Worm (Caenorhabditis elegans): Measurements from ENCODE around the gene odr-8.

odr-8 gene

DNA sequence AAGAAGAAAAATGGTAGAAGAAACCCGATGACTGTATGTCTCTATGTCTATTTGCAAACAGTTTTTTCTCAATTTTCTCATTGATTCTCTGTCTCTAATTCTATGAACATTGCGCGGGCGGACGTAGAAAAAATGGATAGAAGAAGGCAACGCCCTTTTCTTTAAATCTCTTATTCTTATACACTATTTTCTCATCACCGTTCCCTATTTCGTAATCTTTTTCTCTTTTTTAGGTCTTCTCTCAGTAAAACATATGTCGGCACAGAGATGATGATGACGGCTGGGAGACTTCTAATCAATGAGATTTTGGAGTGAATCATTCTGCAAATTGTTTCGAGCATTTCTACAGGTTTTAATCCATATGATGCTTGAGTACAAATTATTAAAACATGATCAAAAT, 39.6 kb upstream of the odr-8 start (continued):
- TF ChIP-seq zip-4 (GFP tag; optimal IDR thresholded peaks at IDR 0.05) = peak; percentile 85
- no peak for TF ChIP-seq ets-5 (GFP tag; IDR thresholded peaks at IDR 0.05)
- no peak for TF ChIP-seq hlh-17 (GFP tag; optimal IDR thresholded peaks at IDR 0.05; ENCODE audit: borderline replicate concordance)
- no peak for TF ChIP-seq sup-37 (GFP tag; optimal IDR thresholded peaks at IDR 0.05)
- no peak for TF ChIP-seq mdl-1 (tag; optimal IDR thresholded peaks at IDR 0.05)
- TF ChIP-seq efl-1 (optimal IDR thresholded peaks at IDR 0.05) = peak; percentile 13 to 17
- TF ChIP-seq efl-1 (GFP tag; optimal IDR thresholded peaks at IDR 0.05 in 1 of 2) = peak; percentile 20 to 91
- TF ChIP-seq unc-86 (tag; optimal IDR thresholded peaks at IDR 0.05) = no peak
- no peak for TF ChIP-seq fkh-10 (GFP tag; optimal IDR thresholded peaks at IDR 0.05)
- TF ChIP-seq pax-3 (tag; optimal IDR thresholded peaks at IDR 0.05) = no peak
- TF ChIP-seq Y116A8C.19 (tag; optimal IDR thresholded peaks at IDR 0.05; ENCODE audit: borderline replicate concordance) = no peak
- TF ChIP-seq lin-39 (tag; optimal IDR thresholded peaks at IDR 0.05) = no peak
- no peak for TF ChIP-seq lin-13 (GFP tag; optimal IDR thresholded peaks at IDR 0.05)
- TF ChIP-seq nhr-85 (tag) = peak; percentile 71
- TF ChIP-seq egl-27 (tag; optimal IDR thresholded peaks at IDR 0.05) = no peak
- TF ChIP-seq lin-14 (GFP tag; optimal IDR thresholded peaks at IDR 0.05) = peak; percentile 94
- no peak for TF ChIP-seq C04F5.9 (tag; optimal IDR thresholded peaks at IDR 0.05)
- TF ChIP-seq unc-98 (GFP tag; IDR thresholded peaks at IDR 0.05) = no peak
- no peak for TF ChIP-seq pqm-1 (tag; optimal IDR thresholded peaks at IDR 0.05)
- no peak for TF ChIP-seq pag-3 (tag; optimal IDR thresholded peaks at IDR 0.05; ENCODE audit: borderline replicate concordance, insufficient read depth)
- no peak for TF ChIP-seq nhr-11 (tag; optimal IDR thresholded peaks at IDR 0.05)
- peak in 1 of 2 experiments; percentile 47 for TF ChIP-seq lin-35 (GFP tag; optimal IDR thresholded peaks at IDR 0.05)
- TF ChIP-seq lir-3 (tag; optimal IDR thresholded peaks at IDR 0.05; ENCODE audit: poor library complexity) = no peak
- no peak for TF ChIP-seq unc-130 (tag; optimal IDR thresholded peaks at IDR 0.05)
- TF ChIP-seq nhr-47 (tag; optimal IDR thresholded peaks at IDR 0.05) = no peak
- no peak for TF ChIP-seq mab-9 (GFP tag; IDR thresholded peaks at IDR 0.05)
- no peak for TF ChIP-seq ces-1 (GFP tag; optimal IDR thresholded peaks at IDR 0.05)
- no peak for TF ChIP-seq ceh-90 (tag; optimal IDR thresholded peaks at IDR 0.05)
- no peak for TF ChIP-seq aly-2 (tag; optimal IDR thresholded peaks at IDR 0.05)
- peak; percentile 15 to 30 (median 23) for TF ChIP-seq dpl-1 (GFP tag; optimal IDR thresholded peaks at IDR 0.05)
- TF ChIP-seq tbx-2 (tag; optimal IDR thresholded peaks at IDR 0.05) = peak; percentile 15
- no peak for TF ChIP-seq nhr-84 (tag; optimal IDR thresholded peaks at IDR 0.05)
- TF ChIP-seq nhr-77 (tag; optimal IDR thresholded peaks at IDR 0.05) = no peak
- no peak for TF ChIP-seq sptf-1 (tag; optimal IDR thresholded peaks at IDR 0.05)
- peak; percentile 40 for TF ChIP-seq nhr-71 (tag; optimal IDR thresholded peaks at IDR 0.05)

DNA sequence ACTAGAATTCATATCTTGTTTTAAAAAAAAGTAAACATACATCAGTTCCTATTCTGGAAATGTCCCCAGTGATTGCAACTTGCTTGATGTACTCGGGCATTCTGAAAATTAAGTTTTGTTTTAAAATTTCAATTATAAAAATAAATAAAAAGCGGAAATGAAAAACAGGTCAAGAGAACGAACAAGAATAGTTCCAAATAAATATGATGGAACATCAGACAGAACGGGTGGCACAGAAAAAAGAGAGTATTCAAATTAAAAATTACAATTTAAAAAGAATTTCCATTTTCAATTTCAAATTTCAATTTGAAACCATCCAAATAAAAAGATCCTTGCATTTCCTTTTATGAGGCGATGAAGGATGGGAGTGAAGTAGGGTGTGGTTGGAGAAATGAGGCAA, 38.7 kb upstream of the odr-8 start, which contains the start of gene C01B10.3:
Gene C01B10.3 (minus strand): TSS at position 101 of the 400 bp plus-strand sequence.
- no peak for TF ChIP-seq nhr-28 (tag; optimal IDR thresholded peaks at IDR 0.05)
- TF ChIP-seq nhr-12 (tag; optimal IDR thresholded peaks at IDR 0.05) = no peak
- no peak for TF ChIP-seq C16A3.4 (tag; optimal IDR thresholded peaks at IDR 0.05)
- TF ChIP-seq snpc-4 (tag; optimal IDR thresholded peaks at IDR 0.05) = no peak
- no peak for TF ChIP-seq nhr-237 (tag; optimal IDR thresholded peaks at IDR 0.05)
- TF ChIP-seq nhr-11 (tag; optimal IDR thresholded peaks at IDR 0.05) = no peak
- no peak for TF ChIP-seq nhr-19 (GFP tag; conservative IDR thresholded peaks at IDR 0.05)
- TF ChIP-seq F16B12.6 (tag; optimal IDR thresholded peaks at IDR 0.05) = no peak
- no peak for TF ChIP-seq nhr-77 (tag; optimal IDR thresholded peaks at IDR 0.05)

DNA sequence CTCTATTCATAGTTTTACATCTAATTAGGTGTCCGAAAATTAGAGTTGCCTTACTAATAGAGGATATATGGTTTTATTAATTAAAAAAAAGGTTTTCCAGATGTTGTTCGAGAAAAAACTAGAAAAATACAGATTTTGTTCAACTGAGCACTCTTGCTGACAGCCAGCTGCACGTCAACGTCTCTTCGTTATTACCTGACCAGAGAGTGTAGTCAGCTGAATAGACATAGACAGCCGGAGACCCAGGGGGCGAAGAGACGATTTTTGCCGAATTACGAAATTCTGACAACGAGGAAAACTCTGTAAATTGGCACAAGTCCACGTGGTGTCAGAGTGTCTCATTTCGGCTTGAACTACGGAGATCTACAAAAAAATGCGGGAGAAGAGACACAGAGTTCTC, 36.1 kb upstream of the odr-8 start:
- TF ChIP-seq nhr-237 (tag; optimal IDR thresholded peaks at IDR 0.05) = no peak
- no peak for TF ChIP-seq mef-2 (tag; optimal IDR thresholded peaks at IDR 0.05)
- TF ChIP-seq nhr-84 (tag; optimal IDR thresholded peaks at IDR 0.05) = no peak
- no peak for TF ChIP-seq mep-1 (tag; optimal IDR thresholded peaks at IDR 0.05)
- TF ChIP-seq ets-5 (GFP tag; IDR thresholded peaks at IDR 0.05) = no peak
- peak; percentile 12 to 53 for TF ChIP-seq efl-1 (optimal IDR thresholded peaks at IDR 0.05)
- peak in 1 of 2 experiments; percentile 89 for TF ChIP-seq efl-1 (GFP tag; optimal IDR thresholded peaks at IDR 0.05 in 1 of 2)
- TF ChIP-seq lsy-2 (tag; optimal IDR thresholded peaks at IDR 0.05) = peak in 1 of 2 experiments; percentile 42
- TF ChIP-seq skn-1 (tag; optimal IDR thresholded peaks at IDR 0.05) = peak; percentile 48
- TF ChIP-seq mdl-1 (tag; optimal IDR thresholded peaks at IDR 0.05) = peak in 1 of 2 experiments; percentile 2
- TF ChIP-seq egl-27 (tag; optimal IDR thresholded peaks at IDR 0.05) = no peak
- TF ChIP-seq nhr-77 (tag; optimal IDR thresholded peaks at IDR 0.05) = no peak
- peak in 1 of 3 experiments; percentile 16 for TF ChIP-seq ceh-82 (tag; optimal IDR thresholded peaks at IDR 0.05)
- TF ChIP-seq alr-1 (tag; optimal IDR thresholded peaks at IDR 0.05; ENCODE audit: borderline replicate concordance) = no peak
- TF ChIP-seq nhr-20 (tag; optimal IDR thresholded peaks at IDR 0.05) = peak; percentile 24
- no peak for TF ChIP-seq fkh-8 (tag; optimal IDR thresholded peaks at IDR 0.05)
- peak in 1 of 2 experiments; percentile 36 for TF ChIP-seq lin-35 (GFP tag; optimal IDR thresholded peaks at IDR 0.05)
